Fruit fly (Drosophila melanogaster): ENCODE results near the gene CG5347.
A peak's percentile ranks its signal among the peaks of the same experiment; 100 is the strongest.

CG5347 gene

dm6 chrX:14825922-14826617 is 49.5 kb downstream of the CG5347 start, which contains the start of gene rut (continued):
- TF ChIP-seq CG7745 (tag; optimal IDR thresholded peaks at IDR 0.05), result no peak
- TF ChIP-seq CG14014 (GFP tag; IDR thresholded peaks at IDR 0.05), result peak; percentile 56; the same call in 1 of the 2 replicates
- TF ChIP-seq CG3163 (GFP tag; optimal IDR thresholded peaks at IDR 0.05), result no peak
- no peak for TF ChIP-seq CG6683 (GFP tag; optimal IDR thresholded peaks at IDR 0.05)
- TF ChIP-seq nom (GFP tag; optimal IDR thresholded peaks at IDR 0.05), result peak; percentile 11
- no peak for TF ChIP-seq Max (GFP tag; optimal IDR thresholded peaks at IDR 0.05)
- TF ChIP-seq CG5180 (GFP tag; optimal IDR thresholded peaks at IDR 0.05), result peak; percentile 97
- no peak for TF ChIP-seq tin (GFP tag; optimal IDR thresholded peaks at IDR 0.05)
- no peak for TF ChIP-seq bowl (GFP tag; IDR thresholded peaks at IDR 0.05)
- TF ChIP-seq CG11696 (GFP tag; IDR thresholded peaks at IDR 0.05), result no peak
- TF ChIP-seq vvl (GFP tag; IDR thresholded peaks at IDR 0.05), result peak; percentile 41
- no peak for TF ChIP-seq h (optimal IDR thresholded peaks at IDR 0.05)
- peak; percentile 39 for TF ChIP-seq lab (GFP tag; optimal IDR thresholded peaks at IDR 0.05)
- TF ChIP-seq CG9609 (GFP tag; optimal IDR thresholded peaks at IDR 0.05), result no peak
- peak; percentile 22 for TF ChIP-seq CG9817 (tag; optimal IDR thresholded peaks at IDR 0.05)
- TF ChIP-seq CG4424 (GFP tag; optimal IDR thresholded peaks at IDR 0.05), result no peak
- TF ChIP-seq crp (GFP tag; optimal IDR thresholded peaks at IDR 0.05), result peak in 1 of 2 experiments; percentile 87
- TF ChIP-seq seq (GFP tag; IDR thresholded peaks at IDR 0.05), result 0 out of 2 replicates have a peak, but pooled peaks have one; percentile 6
- no peak for TF ChIP-seq dmrt99B (tag; optimal IDR thresholded peaks at IDR 0.05)
- no peak for TF ChIP-seq insv (GFP tag; optimal IDR thresholded peaks at IDR 0.05)
- no peak for TF ChIP-seq CG10321 (GFP tag; IDR thresholded peaks at IDR 0.05)
- TF ChIP-seq dmrt11E (tag; optimal IDR thresholded peaks at IDR 0.05), result no peak
- TF ChIP-seq maf-S (GFP tag; optimal IDR thresholded peaks at IDR 0.05), result no peak
- no peak for TF ChIP-seq tx (GFP tag; optimal IDR thresholded peaks at IDR 0.05)
- no peak for TF ChIP-seq CG10209 (GFP tag; optimal IDR thresholded peaks at IDR 0.05)
- no peak for TF ChIP-seq CG2889 (GFP tag; IDR thresholded peaks at IDR 0.05)
- TF ChIP-seq dati (GFP tag; IDR thresholded peaks at IDR 0.05), result no peak
- no peak for TF ChIP-seq CG4820 (GFP tag; optimal IDR thresholded peaks at IDR 0.05)
- TF ChIP-seq Opbp (GFP tag; IDR thresholded peaks at IDR 0.05; ENCODE audit: partially characterized antibody), result peak; percentile 95
- peak; percentile 97 for TF ChIP-seq bbx (GFP tag; IDR thresholded peaks at IDR 0.05; ENCODE audit: partially characterized antibody)
- no peak for TF ChIP-seq chn (GFP tag; optimal IDR thresholded peaks at IDR 0.05)
- peak; percentile 84 for TF ChIP-seq nerfin-2 (GFP tag; IDR thresholded peaks at IDR 0.05; ENCODE audit: partially characterized antibody)
- no peak for TF ChIP-seq Fer2 (tag; optimal IDR thresholded peaks at IDR 0.05)
- TF ChIP-seq phol (tag; optimal IDR thresholded peaks at IDR 0.05), result peak; percentile 1
- TF ChIP-seq CG13424 (tag; optimal IDR thresholded peaks at IDR 0.05), result no peak
- no peak for TF ChIP-seq C15 (GFP tag; IDR thresholded peaks at IDR 0.05)
- TF ChIP-seq CG2875 (GFP tag; optimal IDR thresholded peaks at IDR 0.05), result no peak
- no peak for TF ChIP-seq CG4360 (GFP tag; IDR thresholded peaks at IDR 0.05)
- TF ChIP-seq Aef1 (GFP tag; IDR thresholded peaks at IDR 0.05), result no peak
- TF ChIP-seq ken (GFP tag; IDR thresholded peaks at IDR 0.05), result no peak
- peak; percentile 95 for TF ChIP-seq hb (GFP tag; IDR thresholded peaks at IDR 0.05; ENCODE audit: partially characterized antibody)
- TF ChIP-seq CG2712 (tag; optimal IDR thresholded peaks at IDR 0.05), result no peak
- TF ChIP-seq CG6689 (GFP tag; IDR thresholded peaks at IDR 0.05), result 0 out of 2 replicates have a peak, but pooled peaks have one; percentile 7
- peak; percentile 89 for TF ChIP-seq sna (GFP tag; IDR thresholded peaks at IDR 0.05; ENCODE audit: partially characterized antibody)
- TF ChIP-seq CG10147 (GFP tag; optimal IDR thresholded peaks at IDR 0.05), result no peak
- peak; percentile 22; the same call in 1 of the 2 replicates for TF ChIP-seq CG10366 (GFP tag; IDR thresholded peaks at IDR 0.05)
- TF ChIP-seq tap (tag; optimal IDR thresholded peaks at IDR 0.05), result no peak
- no peak for TF ChIP-seq scrt (GFP tag; optimal IDR thresholded peaks at IDR 0.05)
- no peak for TF ChIP-seq CG12155 (GFP tag; optimal IDR thresholded peaks at IDR 0.05)
